Fruit fly (Drosophila melanogaster) whole organism, embryonic: ENCODE results near the gene CG14947.

Source experiments
- Aef1 ChIP-seq: fragments of 200-800 bp; sonication (Bioruptor generic); IDR thresholded peaks from 3 replicates; pipeline ENCODE4 v1.3.6; 2022; ENCODE audit warnings: missing biosample characterization, missing genetic modification characterization
- CG10274 ChIP-seq: fragments of 200-800 bp; sonication (Bioruptor generic); optimal IDR thresholded peaks from 3 replicates; lab custom pipeline; 2017; ENCODE audit warnings: missing biosample characterization, mild to moderate bottlenecking, missing genetic modification characterization
- CG10321 ChIP-seq: fragments of 200-800 bp; sonication (Bioruptor generic); IDR thresholded peaks from 2 replicates; pipeline ENCODE4 v1.3.6; 2022; ENCODE audit warnings: missing biosample characterization, missing genetic modification characterization
- CG10565 ChIP-seq: fragments of 200-800 bp; sonication (Bioruptor generic); optimal IDR thresholded peaks from 3 replicates; lab custom pipeline; 2016; ENCODE audit warnings: missing biosample characterization, mild to moderate bottlenecking, missing genetic modification characterization
- CG12769 ChIP-seq: fragments of 200-800 bp; sonication (Bioruptor generic); optimal IDR thresholded peaks from 2 replicates; lab custom pipeline; 2019; ENCODE audit warnings: missing biosample characterization, mild to moderate bottlenecking, missing genetic modification characterization, moderate library complexity
- CG13624 ChIP-seq: fragments of 200-800 bp; sonication (Bioruptor generic); optimal IDR thresholded peaks from 2 replicates; lab custom pipeline; 2016; ENCODE audit warnings: missing biosample characterization, missing genetic modification characterization
- CG13775 ChIP-seq: fragments of 200-800 bp; sonication (Bioruptor generic); optimal IDR thresholded peaks from 3 replicates; lab custom pipeline; 2017; ENCODE audit warnings: missing biosample characterization, mild to moderate bottlenecking, missing genetic modification characterization
- CG16815 ChIP-seq: fragments of 200-800 bp; sonication (Bioruptor generic); optimal IDR thresholded peaks from 3 replicates; lab custom pipeline; 2017; ENCODE audit warnings: missing biosample characterization, mild to moderate bottlenecking, missing genetic modification characterization
- CG17612 ChIP-seq: fragments of 200-800 bp; sonication (Bioruptor generic); IDR thresholded peaks from 2 replicates; pipeline ENCODE4 v1.3.6; 2022; ENCODE audit warnings: missing biosample characterization, missing genetic modification characterization
- CG18262 ChIP-seq: fragments of 200-800 bp; optimal IDR thresholded peaks from 3 replicates; lab custom pipeline; 2019; ENCODE audit warnings: missing biosample characterization, mild to moderate bottlenecking, missing genetic modification characterization, moderate library complexity
- CG1832 ChIP-seq: fragments of 200-800 bp; sonication (Bioruptor generic); optimal IDR thresholded peaks from 2 replicates; lab custom pipeline; 2017; ENCODE audit warnings: missing biosample characterization, mild to moderate bottlenecking, missing genetic modification characterization, inconsistent platforms
- CG2120 ChIP-seq: fragments of 200-800 bp; sonication (Bioruptor generic); optimal IDR thresholded peaks from 3 replicates; lab custom pipeline; 2016; ENCODE audit warnings: missing biosample characterization, missing genetic modification characterization
- CG43689 ChIP-seq: fragments of 200-800 bp; sonication (Bioruptor generic); IDR thresholded peaks from 2 replicates; pipeline ENCODE4 v1.3.6; 2022; ENCODE audit warnings: missing biosample characterization, missing genetic modification characterization
- CG9215 ChIP-seq: fragments of 200-800 bp; sonication (Bioruptor generic); IDR thresholded peaks from 2 replicates; pipeline ENCODE4 v1.3.6; 2022; ENCODE audit warnings: missing biosample characterization, missing genetic modification characterization
- Dip3 ChIP-seq: fragments of 200-800 bp; sonication (Bioruptor generic); optimal IDR thresholded peaks from 3 replicates; lab custom pipeline; 2016; ENCODE audit warnings: missing biosample characterization, missing genetic modification characterization
- Drgx ChIP-seq: fragments of 200-800 bp; sonication (Bioruptor generic); IDR thresholded peaks from 2 replicates; pipeline ENCODE4 v1.3.6; 2022; ENCODE audit warnings: missing biosample characterization, missing genetic modification characterization
- H2.0 ChIP-seq: fragments of 200-800 bp; sonication (Bioruptor generic); IDR thresholded peaks from 2 replicates; pipeline ENCODE4 v1.3.6; 2022; ENCODE audit warnings: missing biosample characterization, missing genetic modification characterization
- HLHmδ ChIP-seq: fragments of 200-800 bp; sonication (Bioruptor generic); optimal IDR thresholded peaks from 2 replicates; lab custom pipeline; 2018; ENCODE audit warnings: missing biosample characterization, mild to moderate bottlenecking, missing genetic modification characterization, moderate library complexity
- Kr ChIP-seq: fragments of 200-800 bp; sonication (Bioruptor generic); optimal IDR thresholded peaks from 2 replicates; lab custom pipeline; 2017; ENCODE audit warnings: missing biosample characterization, mild to moderate bottlenecking, missing genetic modification characterization
- Mes4 ChIP-seq: fragments of 200-800 bp; sonication (Bioruptor generic); optimal IDR thresholded peaks from 2 replicates; lab custom pipeline; 2016; ENCODE audit warnings: missing biosample characterization, missing genetic modification characterization
- Oli ChIP-seq: fragments of 200-800 bp; sonication (Bioruptor generic); optimal IDR thresholded peaks from 2 replicates; lab custom pipeline; 2018; ENCODE audit warnings: missing biosample characterization, mild to moderate bottlenecking, missing genetic modification characterization, moderate library complexity
- Ptx1 ChIP-seq: fragments of 200-800 bp; sonication (Bioruptor generic); IDR thresholded peaks from 2 replicates; pipeline ENCODE4 v1.3.6; 2022; ENCODE audit warnings: missing biosample characterization, missing genetic modification characterization
- Sry-δ ChIP-seq: fragments of 200-800 bp; sonication (Bioruptor generic); optimal IDR thresholded peaks from 2 replicates; lab custom pipeline; 2016; ENCODE audit warnings: missing biosample characterization, missing genetic modification characterization
- Usf ChIP-seq: fragments of 200-800 bp; sonication (Bioruptor generic); optimal IDR thresholded peaks from 2 replicates; lab custom pipeline; 2017; ENCODE audit warnings: missing genotype, missing biosample characterization, missing genetic modification characterization
- az2 ChIP-seq: fragments of 200-800 bp; sonication (Bioruptor generic); optimal IDR thresholded peaks from 3 replicates; lab custom pipeline; 2016; ENCODE audit warnings: missing biosample characterization, missing genetic modification characterization
- bbx ChIP-seq: fragments of 200-800 bp; sonication (Bioruptor generic); IDR thresholded peaks from 2 replicates; pipeline ENCODE4 v1.3.6; 2022; ENCODE audit warnings: missing biosample characterization, missing genetic modification characterization; ENCODE audit not compliant: partially characterized antibody
- bowl ChIP-seq: fragments of 200-800 bp; sonication (Bioruptor generic); IDR thresholded peaks from 2 replicates; pipeline ENCODE4 v1.3.6; 2022; ENCODE audit warnings: missing biosample characterization, missing genetic modification characterization
- cato ChIP-seq: fragments of 200-800 bp; sonication (Bioruptor generic); optimal IDR thresholded peaks from 2 replicates; lab custom pipeline; 2016; ENCODE audit warnings: missing biosample characterization, missing genetic modification characterization, borderline replicate concordance
- chinmo ChIP-seq: fragments of 200-800 bp; sonication (Bioruptor generic); IDR thresholded peaks from 4 replicates; pipeline ENCODE4 v1.3.6; 2022; ENCODE audit warnings: missing biosample characterization, missing genetic modification characterization; ENCODE audit not compliant: partially characterized antibody
- dati ChIP-seq: fragments of 200-800 bp; sonication (Bioruptor generic); IDR thresholded peaks from 2 replicates; pipeline ENCODE4 v1.3.6; 2022; ENCODE audit warnings: missing biosample characterization, missing genetic modification characterization
- dimm ChIP-seq: fragments of 200-800 bp; sonication (Bioruptor generic); IDR thresholded peaks from 2 replicates; pipeline ENCODE4 v1.3.6; 2022; ENCODE audit warnings: missing biosample characterization, missing genetic modification characterization
- dysf ChIP-seq: fragments of 200-800 bp; sonication (Bioruptor generic); IDR thresholded peaks from 3 replicates; pipeline ENCODE4 v1.3.6; 2022; ENCODE audit warnings: missing biosample characterization, missing genetic modification characterization
- eve ChIP-seq, 2 experiments: fragments of >200 bp; optimal IDR thresholded peaks; 2 replicates each; lab custom pipeline; 2017; ENCODE audit warnings: missing biosample characterization in 2 of 2, missing genetic modification characterization in 2 of 2
- gro ChIP-seq: fragments of 200-800 bp; sonication (Bioruptor generic); optimal IDR thresholded peaks from 2 replicates; lab custom pipeline; 2016; ENCODE audit warnings: missing biosample characterization, missing genetic modification characterization
- lov ChIP-seq, 2 experiments: fragments of 200-800 bp in 1 of 2; fragments of >200 bp in 1 of 2; sonication (Bioruptor generic) in 1 of 2; IDR thresholded peaks in 1 of 2; optimal IDR thresholded peaks in 1 of 2; 2 replicates in 1 of 2; 3 replicates in 1 of 2; pipeline versions ENCODE4 v1.3.6 to Lab custom; 2017 to 2022; ENCODE audit warnings: missing biosample characterization in 1 of 2, missing genetic modification characterization in 1 of 2
- nau ChIP-seq: fragments of 200-800 bp; sonication (Bioruptor generic); optimal IDR thresholded peaks from 3 replicates; lab custom pipeline; 2017; ENCODE audit warnings: missing biosample characterization, mild to moderate bottlenecking, missing genetic modification characterization, missing genetic modification reagents
- pan ChIP-seq, 4 experiments: fragments of >200 bp in 3 of 4; fragments of 200-800 bp in 1 of 4; sonication (Bioruptor generic) in 1 of 4; optimal IDR thresholded peaks in 3 of 4; IDR thresholded peaks in 1 of 4; 2 replicates each; pipeline versions ENCODE4 v1.3.6 to Lab custom; 2017 to 2022; ENCODE audit warnings: missing biosample characterization in 2 of 4, missing genetic modification characterization in 2 of 4, mixed read lengths in 1 of 4
- pho ChIP-seq: fragments of 200-800 bp; sonication (Bioruptor generic); optimal IDR thresholded peaks from 2 replicates; lab custom pipeline; 2016; ENCODE audit warnings: missing biosample characterization, missing genetic modification characterization
- psq ChIP-seq: fragments of 200-800 bp; sonication (Bioruptor generic); optimal IDR thresholded peaks from 2 replicates; lab custom pipeline; 2017; ENCODE audit warnings: missing biosample characterization, missing genetic modification characterization
- row ChIP-seq: fragments of 200-800 bp; sonication (Bioruptor generic); IDR thresholded peaks from 3 replicates; pipeline ENCODE4 v1.3.6; 2022; ENCODE audit warnings: missing biosample characterization, missing genetic modification characterization
- seq ChIP-seq: fragments of 200-800 bp; sonication (Bioruptor generic); IDR thresholded peaks from 2 replicates; pipeline ENCODE4 v1.3.6; 2022; ENCODE audit warnings: missing biosample characterization, missing genetic modification characterization
- sima ChIP-seq: fragments of 200-800 bp; sonication (Bioruptor generic); optimal IDR thresholded peaks from 2 replicates; lab custom pipeline; 2016; ENCODE audit warnings: missing biosample characterization, missing genetic modification characterization
- so ChIP-seq: fragments of 200-800 bp; sonication (Bioruptor generic); IDR thresholded peaks from 3 replicates; pipeline ENCODE4 v1.3.6; 2022; ENCODE audit warnings: missing biosample characterization, missing genetic modification characterization
- ssp ChIP-seq: fragments of 200-800 bp; sonication (Bioruptor generic); IDR thresholded peaks from 2 replicates; pipeline ENCODE4 v1.3.6; 2022; ENCODE audit warnings: missing biosample characterization, missing genetic modification characterization
- tup ChIP-seq: fragments of 200-800 bp; sonication (Bioruptor generic); optimal IDR thresholded peaks from 2 replicates; lab custom pipeline; 2016; ENCODE audit warnings: missing biosample characterization, mild to moderate bottlenecking, missing genetic modification characterization, moderate library complexity
- vnd ChIP-seq: fragments of 200-800 bp; sonication (Bioruptor generic); IDR thresholded peaks from 3 replicates; pipeline ENCODE4 v1.3.6; 2022; ENCODE audit warnings: missing biosample characterization, missing genetic modification characterization; ENCODE audit not compliant: partially characterized antibody
- zf30C ChIP-seq: fragments of 200-800 bp; sonication (Bioruptor generic); optimal IDR thresholded peaks from 3 replicates; lab custom pipeline; 2018; ENCODE audit warnings: missing biosample characterization, mild to moderate bottlenecking, missing genetic modification characterization

CG14947 gene

dm6 chr2L:12045941-12046855 lies 29.7 kb upstream of the CG14947 start, which contains the start of gene CG6770 (continued):
- no peak for TF ChIP-seq pan (optimal IDR thresholded peaks at IDR 0.05; lab: Kevin White, UChicago)
- TF ChIP-seq pan (GFP tag; optimal IDR thresholded peaks at IDR 0.05 in 1 of 2, IDR thresholded peaks at IDR 0.05 in 1 of 2): peak in 1 of 2 experiments; percentile 90
- TF ChIP-seq H2.0: peak; percentile 73
- 0 out of 4 replicates have a peak, but pooled peaks have one; percentile 66 for TF ChIP-seq chinmo (GFP tag; lab: Robert Waterston, UW)
- TF ChIP-seq CG16815: peak; percentile 2
- peak; percentile 87 for TF ChIP-seq Drgx (GFP tag; lab: Robert Waterston, UW)
- TF ChIP-seq Aef1 (GFP tag; lab: Robert Waterston, UW): peak; percentile 74
- no peak for TF ChIP-seq eve (GFP tag; optimal IDR thresholded peaks at IDR 0.05; lab: Kevin White, UChicago)
- TF ChIP-seq Kr (GFP tag; lab: Kevin White, UChicago): no peak
- TF ChIP-seq psq (GFP tag; lab: Kevin White, UChicago): no peak
- TF ChIP-seq Dip3 (GFP tag; lab: Kevin White, UChicago): peak; percentile 26
- no peak for TF ChIP-seq vnd (GFP tag; lab: Robert Waterston, UW)
- TF ChIP-seq bowl: peak; percentile 86; the same call in 1 of the 2 replicates
- TF ChIP-seq Usf: peak; percentile 22
- TF ChIP-seq lov (optimal IDR thresholded peaks at IDR 0.05; lab: Kevin White, UChicago): no peak
- peak; percentile 42; the same call in 1 of the 3 replicates for TF ChIP-seq lov (GFP tag; IDR thresholded peaks at IDR 0.05; lab: Robert Waterston, UW)
- TF ChIP-seq CG13775: peak; percentile 59
- TF ChIP-seq CG13624 (GFP tag; lab: Kevin White, UChicago): peak; percentile 92
- no peak for TF ChIP-seq HLHmδ (GFP tag; lab: Kevin White, UChicago)
- TF ChIP-seq Mes4 (GFP tag; lab: Kevin White, UChicago): no peak
- TF ChIP-seq nau (GFP tag; lab: Kevin White, UChicago): peak; percentile 64
- TF ChIP-seq dimm: peak; percentile 57
- TF ChIP-seq CG9215: peak; percentile 65
- TF ChIP-seq CG1832 (GFP tag; lab: Kevin White, UChicago): no peak
- peak; percentile 52 for TF ChIP-seq tup (GFP tag; lab: Kevin White, UChicago)
- peak; percentile 68 for TF ChIP-seq CG18262 (tag; lab: Kevin White, UChicago)
- TF ChIP-seq Ptx1 (GFP tag; lab: Robert Waterston, UW): peak; percentile 84
- TF ChIP-seq dati (GFP tag; lab: Robert Waterston, UW): 0 out of 2 replicates have a peak, but pooled peaks have one; percentile 29
- peak; percentile 87 for TF ChIP-seq dysf (GFP tag; lab: Robert Waterston, UW)
- 0 out of 2 replicates have a peak, but pooled peaks have one; percentile 39 for TF ChIP-seq bbx
- peak; percentile 83; the same call in 2 of the 3 replicates for TF ChIP-seq so
- peak; percentile 77 for TF ChIP-seq Oli (tag; lab: Kevin White, UChicago)
- peak; percentile 54 for TF ChIP-seq az2 (GFP tag; lab: Kevin White, UChicago)
- peak; percentile 84 for TF ChIP-seq seq (GFP tag; lab: Robert Waterston, UW)
- TF ChIP-seq Sry-δ (GFP tag; lab: Kevin White, UChicago): no peak
- TF ChIP-seq cato (GFP tag; lab: Kevin White, UChicago): peak; percentile 39
- peak; percentile 68; the same call in 1 of the 2 replicates for TF ChIP-seq ssp (GFP tag; lab: Robert Waterston, UW)
- TF ChIP-seq CG43689 (GFP tag; lab: Robert Waterston, UW): no peak; the same call in 1 of the 2 replicates
- peak; percentile 19 for TF ChIP-seq gro (GFP tag; lab: Kevin White, UChicago)
- TF ChIP-seq pho (GFP tag; lab: Kevin White, UChicago): peak; percentile 45
- TF ChIP-seq CG17612 (GFP tag; lab: Robert Waterston, UW): no peak
- no peak for TF ChIP-seq sima
- no peak for TF ChIP-seq CG10274
- no peak for TF ChIP-seq CG10565 (GFP tag; lab: Kevin White, UChicago)
- TF ChIP-seq CG12769 (tag; lab: Kevin White, UChicago): peak; percentile 77
- peak; percentile 84 for TF ChIP-seq CG2120 (GFP tag; lab: Kevin White, UChicago)
- TF ChIP-seq CG10321 (GFP tag; lab: Robert Waterston, UW): peak; percentile 66; the same call in 1 of the 2 replicates
- TF ChIP-seq zf30C (GFP tag; lab: Kevin White, UChicago): peak; percentile 28
- TF ChIP-seq row (GFP tag; lab: Robert Waterston, UW): peak; percentile 94
